Fruit fly (Drosophila melanogaster) whole organism, embryonic: ENCODE measurements around the gene Rab9Db.

Source experiments
- BEAF-32 ChIP-seq: fragments of 200-800 bp; sonication (Bioruptor generic); optimal IDR thresholded peaks from 3 replicates; lab custom pipeline; 2017; ENCODE audit warnings: missing biosample characterization, missing genetic modification characterization, mild to moderate bottlenecking, moderate library complexity, missing genetic modification reagents
- Bgb ChIP-seq: fragments of 200-800 bp; sonication (Bioruptor generic); IDR thresholded peaks from 2 replicates; pipeline ENCODE4 v1.3.6; 2022; ENCODE audit warnings: missing biosample characterization, missing genetic modification characterization; ENCODE audit not compliant: partially characterized antibody
- C15 ChIP-seq: fragments of 200-800 bp; sonication (Bioruptor generic); IDR thresholded peaks from 3 replicates; pipeline ENCODE4 v1.3.6; 2022; ENCODE audit warnings: missing biosample characterization, missing genetic modification characterization
- CG10431 ChIP-seq: fragments of 200-800 bp; sonication (Bioruptor generic); optimal IDR thresholded peaks from 3 replicates; lab custom pipeline; 2018; ENCODE audit warnings: missing biosample characterization, mild to moderate bottlenecking, missing genetic modification characterization
- CG11398 ChIP-seq: fragments of 200-800 bp; sonication (Bioruptor generic); optimal IDR thresholded peaks from 2 replicates; lab custom pipeline; 2016; ENCODE audit warnings: missing biosample characterization, missing genetic modification characterization
- CG11560 ChIP-seq: fragments of 200-800 bp; sonication (Bioruptor generic); IDR thresholded peaks from 3 replicates; pipeline ENCODE4 v1.3.6; 2022; ENCODE audit warnings: missing biosample characterization, missing genetic modification characterization
- CG14710 ChIP-seq: fragments of 200-800 bp; sonication (Bioruptor generic); optimal IDR thresholded peaks from 3 replicates; lab custom pipeline; 2019; ENCODE audit warnings: missing biosample characterization, mild to moderate bottlenecking, missing genetic modification characterization, moderate library complexity
- CG15601 ChIP-seq: fragments of 200-800 bp; sonication (Bioruptor generic); optimal IDR thresholded peaks from 3 replicates; lab custom pipeline; 2019; ENCODE audit warnings: missing biosample characterization, mild to moderate bottlenecking, missing genetic modification characterization, moderate library complexity
- CG1603 ChIP-seq: fragments of 200-800 bp; sonication (Bioruptor generic); optimal IDR thresholded peaks from 2 replicates; lab custom pipeline; 2019; ENCODE audit warnings: missing biosample characterization, mild to moderate bottlenecking, missing genetic modification characterization, moderate library complexity
- CG2712 ChIP-seq: fragments of 200-800 bp; optimal IDR thresholded peaks from 3 replicates; lab custom pipeline; 2019; ENCODE audit warnings: missing biosample characterization, mild to moderate bottlenecking, missing genetic modification characterization, moderate library complexity
- CG34224 ChIP-seq: fragments of 200-800 bp; sonication (Bioruptor generic); IDR thresholded peaks from 3 replicates; pipeline ENCODE4 v1.3.6; 2022; ENCODE audit warnings: missing biosample characterization, missing genetic modification characterization; ENCODE audit not compliant: partially characterized antibody
- CG34376 ChIP-seq: fragments of 200-800 bp; sonication (Bioruptor generic); optimal IDR thresholded peaks from 2 replicates; lab custom pipeline; 2018; ENCODE audit warnings: missing biosample characterization, mild to moderate bottlenecking, missing genetic modification characterization
- CG6654 ChIP-seq: fragments of 200-800 bp; sonication (Bioruptor generic); optimal IDR thresholded peaks from 2 replicates; lab custom pipeline; 2017; ENCODE audit warnings: missing biosample characterization, mild to moderate bottlenecking, missing genetic modification characterization
- CG6791 ChIP-seq: fragments of 200-800 bp; sonication (Bioruptor generic); IDR thresholded peaks from 3 replicates; pipeline ENCODE4 v1.3.6; 2022; ENCODE audit warnings: missing biosample characterization, missing genetic modification characterization; ENCODE audit not compliant: partially characterized antibody
- CG7786 ChIP-seq: fragments of 200-800 bp; sonication (Bioruptor generic); optimal IDR thresholded peaks from 2 replicates; lab custom pipeline; 2016; ENCODE audit warnings: missing biosample characterization, missing genetic modification characterization
- CG7963 ChIP-seq: fragments of 200-800 bp; sonication (Bioruptor generic); IDR thresholded peaks from 3 replicates; pipeline ENCODE4 v1.3.6; 2022; ENCODE audit warnings: missing biosample characterization, missing genetic modification characterization; ENCODE audit not compliant: partially characterized antibody
- CG8359 ChIP-seq: fragments of 200-800 bp; sonication (Bioruptor generic); optimal IDR thresholded peaks from 2 replicates; lab custom pipeline; 2017; ENCODE audit warnings: missing biosample characterization, mild to moderate bottlenecking, missing genetic modification characterization, borderline replicate concordance
- CG9215 ChIP-seq: fragments of 200-800 bp; sonication (Bioruptor generic); IDR thresholded peaks from 2 replicates; pipeline ENCODE4 v1.3.6; 2022; ENCODE audit warnings: missing biosample characterization, missing genetic modification characterization
- CG9817 ChIP-seq: fragments of 200-800 bp; sonication (Bioruptor generic); optimal IDR thresholded peaks from 2 replicates; lab custom pipeline; 2018; ENCODE audit warnings: missing biosample characterization, mild to moderate bottlenecking, missing genetic modification characterization, moderate library complexity
- D19B ChIP-seq: fragments of 200-800 bp; sonication (Bioruptor generic); optimal IDR thresholded peaks from 2 replicates; lab custom pipeline; 2017; ENCODE audit warnings: missing biosample characterization, mild to moderate bottlenecking, missing genetic modification characterization
- Dad ChIP-seq: fragments of 200-800 bp; sonication (Bioruptor generic); optimal IDR thresholded peaks from 3 replicates; lab custom pipeline; 2016; ENCODE audit warnings: missing biosample characterization, missing genetic modification characterization
- Dp ChIP-seq: fragments of 200-800 bp; sonication (Bioruptor generic); optimal IDR thresholded peaks from 2 replicates; lab custom pipeline; 2018; ENCODE audit warnings: missing biosample characterization, mild to moderate bottlenecking, missing genetic modification characterization, moderate library complexity
- Fer2 ChIP-seq: fragments of 200-800 bp; sonication (Bioruptor generic); optimal IDR thresholded peaks from 2 replicates; lab custom pipeline; 2018; ENCODE audit warnings: missing biosample characterization, mild to moderate bottlenecking, missing genetic modification characterization, moderate library complexity
- Gsc ChIP-seq: fragments of 200-800 bp; sonication (Bioruptor generic); IDR thresholded peaks from 2 replicates; pipeline ENCODE4 v1.3.6; 2022; ENCODE audit warnings: missing biosample characterization, missing genetic modification characterization
- MBD-R2 ChIP-seq: fragments of 200-800 bp; sonication (Bioruptor generic); IDR thresholded peaks from 2 replicates; pipeline ENCODE4 v1.3.6; 2022; ENCODE audit warnings: missing biosample characterization, missing genetic modification characterization
- Myb ChIP-seq: fragments of 200-800 bp; sonication (Bioruptor generic); optimal IDR thresholded peaks from 2 replicates; lab custom pipeline; 2016; ENCODE audit warnings: missing biosample characterization, missing genetic modification characterization
- Pdp1 ChIP-seq, 2 experiments: fragments of 200-800 bp; sonication (Bioruptor generic); optimal IDR thresholded peaks; 3 replicates each; lab custom pipeline; 2016; ENCODE audit warnings: missing biosample characterization in 2 of 2, missing genetic modification characterization in 2 of 2, mild to moderate bottlenecking in 1 of 2, moderate library complexity in 1 of 2
- Scr ChIP-seq: fragments of 200-800 bp; sonication (Bioruptor generic); IDR thresholded peaks from 2 replicates; pipeline ENCODE4 v1.3.6; 2022; ENCODE audit warnings: missing biosample characterization, missing genetic modification characterization; ENCODE audit not compliant: partially characterized antibody
- Sry-δ ChIP-seq: fragments of 200-800 bp; sonication (Bioruptor generic); optimal IDR thresholded peaks from 2 replicates; lab custom pipeline; 2016; ENCODE audit warnings: missing biosample characterization, missing genetic modification characterization
- TFAM ChIP-seq: fragments of 200-800 bp; sonication (Bioruptor generic); optimal IDR thresholded peaks from 2 replicates; lab custom pipeline; 2017; ENCODE audit warnings: missing biosample characterization, missing genetic modification characterization, inconsistent platforms
- YL-1 ChIP-seq: fragments of 200-800 bp; sonication (Bioruptor generic); optimal IDR thresholded peaks from 3 replicates; lab custom pipeline; 2017; ENCODE audit warnings: missing biosample characterization, mild to moderate bottlenecking, missing genetic modification characterization
- chinmo ChIP-seq: fragments of 200-800 bp; sonication (Bioruptor generic); IDR thresholded peaks from 4 replicates; pipeline ENCODE4 v1.3.6; 2022; ENCODE audit warnings: missing biosample characterization, missing genetic modification characterization; ENCODE audit not compliant: partially characterized antibody
- chm ChIP-seq: fragments of 200-800 bp; sonication (Bioruptor generic); IDR thresholded peaks from 2 replicates; pipeline ENCODE4 v1.3.6; 2022; ENCODE audit warnings: missing biosample characterization, missing genetic modification characterization
- chn ChIP-seq: fragments of 200-800 bp; sonication (Bioruptor generic); optimal IDR thresholded peaks from 2 replicates; lab custom pipeline; 2016; ENCODE audit warnings: missing biosample characterization, missing genetic modification characterization
- cwo ChIP-seq: fragments of 200-800 bp; sonication (Bioruptor generic); optimal IDR thresholded peaks from 3 replicates; lab custom pipeline; 2017; ENCODE audit warnings: missing biosample characterization, missing genetic modification characterization, mild to moderate bottlenecking, moderate library complexity, missing genetic modification reagents
- ftz-f1 ChIP-seq: fragments of 200-800 bp; sonication (Bioruptor generic); optimal IDR thresholded peaks from 2 replicates; lab custom pipeline; 2016; ENCODE audit warnings: missing biosample characterization, missing genetic modification characterization
- gfzf ChIP-seq: fragments of 200-800 bp; sonication (Bioruptor generic); optimal IDR thresholded peaks from 2 replicates; lab custom pipeline; 2016; ENCODE audit warnings: missing biosample characterization, mild to moderate bottlenecking, missing genetic modification characterization, moderate library complexity
- hbn ChIP-seq: fragments of 200-800 bp; sonication (Bioruptor generic); IDR thresholded peaks from 2 replicates; pipeline ENCODE4 v1.3.6; 2022; ENCODE audit warnings: missing biosample characterization, missing genetic modification characterization; ENCODE audit not compliant: partially characterized antibody
- insv ChIP-seq, 2 experiments: fragments of 200-800 bp; sonication (Bioruptor generic); optimal IDR thresholded peaks; 3 replicates each; lab custom pipeline; 2016 to 2018; ENCODE audit warnings: missing biosample characterization in 2 of 2, missing genetic modification characterization in 2 of 2
- knrl ChIP-seq: fragments of 200-800 bp; sonication (Bioruptor generic); IDR thresholded peaks from 3 replicates; pipeline ENCODE4 v1.3.6; 2022; ENCODE audit warnings: missing biosample characterization, missing genetic modification characterization; ENCODE audit not compliant: partially characterized antibody
- lab ChIP-seq: fragments of 200-800 bp; sonication (Bioruptor generic); optimal IDR thresholded peaks from 3 replicates; lab custom pipeline; 2017; ENCODE audit warnings: missing biosample characterization, missing genetic modification characterization, mild to moderate bottlenecking, moderate library complexity, missing genetic modification reagents
- mld ChIP-seq: fragments of 200-800 bp; sonication (Bioruptor generic); IDR thresholded peaks from 3 replicates; pipeline ENCODE4 v1.3.6; 2022; ENCODE audit warnings: missing biosample characterization, missing genetic modification characterization; ENCODE audit not compliant: partially characterized antibody
- pnt ChIP-seq: fragments of 200-800 bp; sonication (Bioruptor generic); optimal IDR thresholded peaks from 3 replicates; lab custom pipeline; 2016; ENCODE audit warnings: missing biosample characterization, missing genetic modification characterization
- pzg ChIP-seq: fragments of 200-800 bp; sonication (Bioruptor generic); optimal IDR thresholded peaks from 3 replicates; lab custom pipeline; 2018; ENCODE audit warnings: missing biosample characterization, mild to moderate bottlenecking, missing genetic modification characterization, moderate library complexity
- sna ChIP-seq: fragments of 200-800 bp; sonication (Bioruptor generic); IDR thresholded peaks from 2 replicates; pipeline ENCODE4 v1.3.6; 2022; ENCODE audit warnings: missing biosample characterization, missing genetic modification characterization; ENCODE audit not compliant: partially characterized antibody
- sug ChIP-seq: fragments of 200-800 bp; optimal IDR thresholded peaks from 2 replicates; lab custom pipeline; 2019; ENCODE audit warnings: missing biosample characterization, mild to moderate bottlenecking, missing genetic modification characterization, moderate library complexity
- tio ChIP-seq: fragments of 200-800 bp; sonication (Bioruptor generic); optimal IDR thresholded peaks from 2 replicates; lab custom pipeline; 2017; ENCODE audit warnings: missing biosample characterization, missing genetic modification characterization, inconsistent platforms
- tna ChIP-seq: fragments of 200-800 bp; sonication (Bioruptor generic); IDR thresholded peaks from 2 replicates; pipeline ENCODE4 v1.3.6; 2022; ENCODE audit warnings: missing biosample characterization, missing genetic modification characterization; ENCODE audit not compliant: partially characterized antibody

Gene Rab9Db

dm6 chrX:10599318-10599717 is 23.7 kb downstream of the Rab9Db start (continued):
- TF ChIP-seq chm (GFP tag; lab: Robert Waterston, UW) (no peak), CG11398 (GFP tag; lab: Kevin White, UChicago) (no peak), Dad (GFP tag; lab: Kevin White, UChicago) (no peak), pnt (GFP tag; lab: Kevin White, UChicago) (no peak), cwo (GFP tag; lab: Kevin White, UChicago) (peak; percentile 55), sug (tag; lab: Kevin White, UChicago) (peak; percentile 21), D19B (GFP tag; lab: Kevin White, UChicago) (peak; percentile 68), CG34376 (GFP tag; lab: Kevin White, UChicago) (peak; percentile 15), Dp (no peak), Gsc (GFP tag; lab: Robert Waterston, UW) (no peak), CG8359 (no peak), lab (GFP tag; lab: Kevin White, UChicago) (no peak), CG6654 (no peak), CG7786 (GFP tag; lab: Kevin White, UChicago) (no peak), CG9817 (no peak), tio (GFP tag; lab: Kevin White, UChicago) (no peak), Fer2 (tag; lab: Kevin White, UChicago) (no peak)

DNA sequence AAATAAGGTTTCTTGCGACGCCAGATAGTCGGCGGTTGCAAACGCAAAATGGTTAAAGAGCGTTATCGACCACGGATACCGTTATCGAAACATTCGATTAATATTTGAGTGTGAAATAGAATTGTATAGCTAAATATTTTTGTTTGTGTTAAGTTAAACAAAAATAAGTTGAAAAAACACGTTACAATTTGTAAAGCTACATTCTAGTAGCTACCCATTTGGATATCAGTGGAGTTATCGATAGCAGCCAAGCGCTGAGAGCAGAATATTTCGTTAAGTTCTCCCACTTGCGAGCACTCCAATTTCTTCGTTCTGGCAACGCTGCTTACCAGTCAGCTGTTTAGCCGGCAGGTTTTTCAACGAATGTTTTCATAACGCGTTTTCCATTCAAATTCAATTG is 27.2 kb downstream of the Rab9Db start, which contains the start of the genes Hmr and CG2124:
TSS of gene Hmr (minus strand) at position 43 of the 400 bp plus-strand sequence.
TSS of gene CG2124 (plus strand) at position 310 of the 400 bp plus-strand sequence.
- TF ChIP-seq chn (GFP tag; lab: Kevin White, UChicago) (no peak), CG34224 (peak; percentile 87), hbn (GFP tag; lab: Robert Waterston, UW) (peak; percentile 66; the same call in 1 of the 2 replicates), tna (GFP tag; lab: Robert Waterston, UW) (peak; percentile 67; the same call in 1 of the 2 replicates), Bgb (GFP tag; lab: Robert Waterston, UW) (peak; percentile 46), CG11560 (peak; percentile 95), Pdp1 (GFP tag; optimal IDR thresholded peaks at IDR 0.05; lab: Kevin White, UChicago) (peak in 1 of 2 experiments; percentile 49), insv (GFP tag; optimal IDR thresholded peaks at IDR 0.05; lab: Kevin White, UChicago) (no peak), sna (GFP tag; lab: Robert Waterston, UW) (peak; percentile 91), gfzf (GFP tag; lab: Kevin White, UChicago) (peak; percentile 36), TFAM (no peak), C15 (GFP tag; lab: Robert Waterston, UW) (no peak), CG7963 (GFP tag; lab: Robert Waterston, UW) (0 out of 3 replicates have a peak, but pooled peaks have one; percentile 26), CG2712 (tag; lab: Kevin White, UChicago) (no peak), pzg (GFP tag; lab: Kevin White, UChicago) (peak; percentile 55), knrl (GFP tag; lab: Robert Waterston, UW) (peak; percentile 42; the same call in 2 of the 3 replicates), mld (no peak), Scr (peak; percentile 79), CG14710 (peak; percentile 37), CG9215 (peak; percentile 64), Dp (peak; percentile 46), CG6791 (GFP tag; lab: Robert Waterston, UW) (peak; percentile 70; the same call in 2 of the 3 replicates), YL-1 (GFP tag; lab: Kevin White, UChicago) (peak; percentile 14), Sry-δ (peak; percentile 73), ftz-f1 (GFP tag; lab: Kevin White, UChicago) (no peak), CG15601 (tag; lab: Kevin White, UChicago) (peak; percentile 67), BEAF-32 (GFP tag; lab: Kevin White, UChicago) (peak; percentile 67), chinmo (GFP tag; lab: Robert Waterston, UW) (0 out of 4 replicates have a peak, but pooled peaks have one; percentile 23), MBD-R2 (GFP tag; lab: Robert Waterston, UW) (peak; percentile 36; the same call in 1 of the 2 replicates), CG1603 (tag; lab: Kevin White, UChicago) (peak; percentile 34), Myb (peak; percentile 61), CG10431 (GFP tag; lab: Kevin White, UChicago) (no peak)
